Fruit fly (Drosophila melanogaster) whole organism, wandering third instar larva: Measurements from ENCODE around the gene shv.

Experiments
- Myc ChIP-seq: fragments of >200 bp; optimal IDR thresholded peaks from 2 replicates; lab custom pipeline; 2017
- fru ChIP-seq: fragments of 200-800 bp; sonication (Bioruptor generic); optimal IDR thresholded peaks from 3 replicates; lab custom pipeline; 2016; ENCODE audit warnings: missing biosample characterization, mild to moderate bottlenecking, missing genetic modification characterization
- lola ChIP-seq: fragments of >200 bp; optimal IDR thresholded peaks from 2 replicates; lab custom pipeline; 2017; ENCODE audit warnings: missing biosample characterization, missing genetic modification characterization
- tai ChIP-seq: sonication (Bioruptor generic); optimal IDR thresholded peaks from 2 replicates; lab custom pipeline; 2016; ENCODE audit warnings: missing biosample characterization, missing genetic modification characterization

dm6 chr2L:435311-435806 lies 17.5 kb upstream of the shv start:
- TF ChIP-seq Myc (lab: Kevin White, UChicago) (no peak), lola (no peak), tai (no peak), fru (peak; percentile 6)
